Worm (Caenorhabditis elegans) whole organism, early embryonic: ENCODE results near the gene inpp-1.

ENCODE experiments used
- ama-1 ChIP-seq: fragments of 150-350 bp; optimal IDR thresholded peaks from 2 replicates; lab custom pipeline; 2014
- ceh-13 ChIP-seq: fragments of 200-800 bp; sonication (Bioruptor generic); optimal IDR thresholded peaks from 2 replicates; lab custom pipeline; 2018; ENCODE audit warnings: mild to moderate bottlenecking, missing genetic modification characterization, missing compliant biosample characterization
- ceh-36 ChIP-seq: sonication (generic microtip); optimal IDR thresholded peaks from 2 replicates; lab custom pipeline; 2016; ENCODE audit warnings: missing genetic modification characterization, inconsistent platforms, missing compliant biosample characterization
- flt-1 ChIP-seq: fragments of 200-800 bp; sonication (Bioruptor generic); IDR thresholded peaks from 2 replicates; pipeline ENCODE4 v1.3.6; 2022; ENCODE audit warnings: missing genetic modification characterization, missing compliant biosample characterization
- tra-4 ChIP-seq: sonication (generic microtip); optimal IDR thresholded peaks from 2 replicates; lab custom pipeline; 2017; ENCODE audit warnings: missing genetic modification characterization, missing compliant biosample characterization

DNA sequence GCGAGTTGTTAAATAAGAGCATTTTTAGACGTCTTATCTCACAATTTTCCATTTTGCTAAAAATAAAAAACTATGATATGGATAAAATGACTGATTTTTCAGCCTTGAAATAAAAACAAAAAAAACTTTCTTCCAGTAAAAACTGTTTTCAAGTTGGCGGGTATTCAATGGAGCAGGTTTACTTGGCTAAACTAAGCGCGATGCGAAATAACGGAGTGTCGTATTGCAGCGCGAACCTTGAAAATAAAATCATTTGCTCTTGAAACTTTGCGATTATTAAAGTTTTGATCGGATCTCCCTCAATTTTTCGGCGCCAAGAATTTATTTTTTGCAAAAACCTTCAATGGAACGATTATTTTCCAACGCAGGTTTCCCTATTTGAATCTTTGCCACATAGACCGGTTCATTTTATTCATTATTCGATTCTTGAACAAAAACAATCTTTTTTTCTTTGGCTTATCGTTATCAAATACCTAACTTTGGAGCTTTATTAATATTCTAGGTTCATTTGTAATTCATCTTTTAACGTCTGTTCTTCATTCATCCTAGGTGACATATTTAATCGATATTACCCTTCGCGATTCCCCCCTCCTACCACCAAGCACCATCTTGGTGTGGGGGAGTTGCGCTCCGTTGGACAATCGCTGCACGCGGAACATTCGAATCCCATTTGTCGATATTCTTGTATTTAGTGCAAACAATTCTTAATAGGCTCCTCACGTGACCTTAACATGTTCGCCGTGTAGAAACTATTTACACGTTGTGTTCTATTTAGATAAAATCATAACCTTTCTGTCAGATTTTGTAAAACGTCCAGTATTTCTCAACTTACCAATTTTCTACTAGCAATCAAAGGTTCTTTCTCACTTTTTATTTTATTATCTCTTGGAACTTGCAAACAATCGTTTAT, 38.9 kb downstream of the inpp-1 start, which contains the start of the genes orc-5 and cyb-1:
- TF ChIP-seq ama-1 (lab: Kevin White, UChicago) (no peak), tra-4 (tag; lab: Kevin White, UChicago) (no peak), ceh-36 (tag; lab: Kevin White, UChicago) (no peak), ceh-13 (GFP tag; lab: Kevin White, UChicago) (no peak), flt-1 (GFP tag; lab: Robert Waterston, UW) (no peak)
